Worm (Caenorhabditis elegans) whole organism, midembryonic: Measurements from ENCODE around the gene fbxa-1.

ENCODE experiments used
- T22C8.4 ChIP-seq: fragments of 200-800 bp; sonication (Bioruptor generic); IDR thresholded peaks from 2 replicates; pipeline ENCODE4 v1.3.6; 2022; ENCODE audit warnings: missing genetic modification characterization, missing compliant biosample characterization
- cog-1 ChIP-seq: sonication (generic microtip); optimal IDR thresholded peaks from 2 replicates; lab custom pipeline; 2016; ENCODE audit warnings: missing genetic modification characterization, missing compliant biosample characterization
- flt-1 ChIP-seq: fragments of 200-800 bp; sonication (Bioruptor generic); IDR thresholded peaks from 2 replicates; pipeline ENCODE4 v1.3.6; 2022; ENCODE audit warnings: missing genetic modification characterization, missing compliant biosample characterization
- klf-2 ChIP-seq: fragments of 200-800 bp; sonication (Bioruptor generic); conservative IDR thresholded peaks from 2 replicates; pipeline ENCODE4 v1.3.6; 2022; ENCODE audit warnings: missing genetic modification reagents, missing genetic modification characterization, missing compliant biosample characterization
- med-1 ChIP-seq: sonication (generic microtip); optimal IDR thresholded peaks from 2 replicates; lab custom pipeline; 2017; ENCODE audit warnings: missing genetic modification characterization, mild to moderate bottlenecking, missing compliant biosample characterization, antibody characterized with exemption, missing genetic modification reagents; ENCODE audit not compliant: insufficient read depth
- ref-1 ChIP-seq: fragments of 200-800 bp; sonication (Bioruptor generic); conservative IDR thresholded peaks from 2 replicates; pipeline ENCODE4 v1.3.6; 2022; ENCODE audit warnings: missing genetic modification reagents, missing genetic modification characterization, missing compliant biosample characterization
- tab-1 ChIP-seq: fragments of 200-800 bp; sonication (Bioruptor generic); IDR thresholded peaks from 2 replicates; pipeline ENCODE4 v1.3.6; 2022; ENCODE audit warnings: missing genetic modification characterization, missing compliant biosample characterization
- ztf-23 ChIP-seq: fragments of 200-800 bp; sonication (Bioruptor generic); IDR thresholded peaks from 2 replicates; pipeline ENCODE4 v1.3.6; 2022; ENCODE audit warnings: missing genetic modification reagents, missing genetic modification characterization, missing compliant biosample characterization
- ztf-29 ChIP-seq: fragments of 200-800 bp; sonication (Bioruptor generic); IDR thresholded peaks from 2 replicates; pipeline ENCODE4 v1.3.6; 2022; ENCODE audit warnings: missing genetic modification reagents, missing genetic modification characterization, missing compliant biosample characterization

DNA sequence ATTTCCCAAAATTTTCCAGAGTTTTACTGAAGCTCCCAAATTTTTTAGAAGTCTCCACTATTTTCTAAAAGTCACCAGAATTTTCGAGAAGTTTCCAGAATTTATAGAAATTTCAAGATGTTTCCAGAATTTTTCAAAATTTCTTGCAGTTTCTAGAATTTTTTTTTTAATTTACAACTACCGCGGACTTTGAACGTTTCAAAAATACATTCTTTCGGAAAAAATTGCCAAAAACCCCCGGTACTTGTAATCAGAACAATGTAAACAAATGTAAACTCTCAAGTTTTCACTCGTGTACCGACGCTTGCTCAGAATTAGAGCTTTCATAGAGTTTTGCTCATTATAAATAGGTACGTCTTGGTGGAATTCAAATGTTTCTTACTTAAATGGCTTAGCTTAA, 35.2 kb downstream of the fbxa-1 start, which contains the start of gene fbxa-39:
- TF ChIP-seq tab-1 (GFP tag; lab: Robert Waterston, UW) (no peak), ref-1 (GFP tag; lab: Robert Waterston, UW) (no peak), flt-1 (GFP tag; lab: Robert Waterston, UW) (no peak), klf-2 (no peak), med-1 (GFP tag; lab: Kevin White, UChicago) (no peak), T22C8.4 (GFP tag; lab: Robert Waterston, UW) (no peak), cog-1 (tag; lab: Kevin White, UChicago) (no peak), ztf-23 (GFP tag; lab: Robert Waterston, UW) (no peak), ztf-29 (no peak)
